Fruit fly (Drosophila melanogaster) whole organism: Measurements from ENCODE around the gene Gug.

Experiments used
- CG8478 ChIP-seq: fragments of >200 bp; optimal IDR thresholded peaks from 2 replicates; lab custom pipeline; 2018; ENCODE audit warnings: inconsistent platforms
- Dll ChIP-seq: fragments of >200 bp; optimal IDR thresholded peaks from 2 replicates; lab custom pipeline; 2017
- EcR ChIP-seq, 2 experiments: fragments of >200 bp; optimal IDR thresholded peaks; 2 replicates each; lab custom pipeline; 2017; ENCODE audit warnings: missing biosample characterization in 2 of 2, missing genetic modification characterization in 2 of 2, missing genetic modification reagents in 2 of 2
- pan ChIP-seq: fragments of >200 bp; optimal IDR thresholded peaks from 2 replicates; lab custom pipeline; 2017
- psq ChIP-seq: fragments of >200 bp; optimal IDR thresholded peaks from 2 replicates; lab custom pipeline; 2017
- usp ChIP-seq: fragments of >200 bp; optimal IDR thresholded peaks from 2 replicates; lab custom pipeline; 2017; ENCODE audit warnings: missing biosample characterization, missing genetic modification characterization, mixed read lengths

Gug gene

DNA sequence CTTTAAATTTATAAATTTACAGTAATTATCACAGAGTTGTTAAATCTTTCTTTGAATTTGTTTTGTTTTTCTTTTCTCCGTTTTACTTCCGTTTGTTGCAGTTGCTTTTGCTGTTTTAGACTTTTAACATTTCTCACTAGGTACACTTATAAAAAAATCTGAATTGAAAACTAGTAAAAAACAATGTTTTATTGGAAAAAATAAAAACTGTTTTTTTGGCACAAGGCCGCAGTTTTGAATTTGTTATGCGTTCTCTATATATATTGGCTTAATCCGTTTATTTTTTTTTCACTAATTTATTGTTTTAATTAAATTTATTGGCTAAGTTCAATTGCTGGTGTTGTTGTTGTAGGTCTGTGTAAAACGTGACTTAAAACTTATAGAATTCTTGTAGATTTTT lies 9.6 kb upstream of the Gug start:
- TF ChIP-seq EcR (GFP tag; optimal IDR thresholded peaks at IDR 0.05; lab: Kevin White, UChicago) (no peak), usp (GFP tag; lab: Kevin White, UChicago) (no peak), Dll (lab: Kevin White, UChicago) (no peak), psq (lab: Kevin White, UChicago) (no peak), CG8478 (lab: Kevin White, UChicago) (no peak), pan (lab: Kevin White, UChicago) (no peak)

DNA sequence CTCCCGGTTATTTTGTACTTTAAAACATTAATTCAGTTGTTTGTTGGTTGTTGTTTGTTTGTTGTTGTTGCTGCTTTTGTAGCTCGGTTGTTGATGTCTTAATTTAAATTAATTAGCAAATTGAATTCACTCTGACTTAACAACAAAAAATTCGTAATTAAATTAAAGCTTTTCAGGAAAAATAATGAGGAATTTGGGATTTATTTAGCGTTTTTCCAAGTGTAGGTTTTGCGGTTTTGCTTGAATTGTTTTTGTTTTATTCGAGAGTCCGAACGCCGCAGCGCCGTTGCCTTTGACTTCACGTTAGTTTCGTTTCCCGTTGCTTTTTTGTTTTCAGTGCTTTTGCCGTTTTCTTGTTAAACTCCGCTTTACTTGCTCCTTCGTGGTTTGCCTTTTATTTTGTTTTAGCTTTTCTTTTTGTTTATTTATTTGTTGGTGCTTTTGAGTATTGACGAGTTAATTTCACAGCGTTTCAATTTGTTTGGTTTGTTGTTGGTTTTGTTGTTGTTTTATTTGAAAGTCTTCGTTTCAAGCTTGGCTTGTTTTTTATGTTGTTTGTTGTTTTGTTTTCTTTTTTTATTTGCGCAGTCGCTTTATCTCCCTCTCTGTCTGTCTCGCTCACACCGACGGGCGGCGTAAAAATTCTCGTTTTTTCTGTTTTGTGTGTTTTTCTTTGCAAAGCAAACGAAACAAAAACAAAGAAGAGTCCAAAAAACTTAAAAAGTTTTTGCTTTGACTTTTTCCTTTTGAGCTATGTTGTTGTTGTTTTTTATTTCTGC lies 8.8 kb upstream of the Gug start:
- no peak for TF ChIP-seq CG8478 (lab: Kevin White, UChicago)
- no peak for TF ChIP-seq pan (lab: Kevin White, UChicago)
- TF ChIP-seq Dll (lab: Kevin White, UChicago) = no peak
- TF ChIP-seq EcR (GFP tag; optimal IDR thresholded peaks at IDR 0.05; lab: Kevin White, UChicago) = no peak
- no peak for TF ChIP-seq psq (lab: Kevin White, UChicago)
- no peak for TF ChIP-seq usp (GFP tag; lab: Kevin White, UChicago)

DNA sequence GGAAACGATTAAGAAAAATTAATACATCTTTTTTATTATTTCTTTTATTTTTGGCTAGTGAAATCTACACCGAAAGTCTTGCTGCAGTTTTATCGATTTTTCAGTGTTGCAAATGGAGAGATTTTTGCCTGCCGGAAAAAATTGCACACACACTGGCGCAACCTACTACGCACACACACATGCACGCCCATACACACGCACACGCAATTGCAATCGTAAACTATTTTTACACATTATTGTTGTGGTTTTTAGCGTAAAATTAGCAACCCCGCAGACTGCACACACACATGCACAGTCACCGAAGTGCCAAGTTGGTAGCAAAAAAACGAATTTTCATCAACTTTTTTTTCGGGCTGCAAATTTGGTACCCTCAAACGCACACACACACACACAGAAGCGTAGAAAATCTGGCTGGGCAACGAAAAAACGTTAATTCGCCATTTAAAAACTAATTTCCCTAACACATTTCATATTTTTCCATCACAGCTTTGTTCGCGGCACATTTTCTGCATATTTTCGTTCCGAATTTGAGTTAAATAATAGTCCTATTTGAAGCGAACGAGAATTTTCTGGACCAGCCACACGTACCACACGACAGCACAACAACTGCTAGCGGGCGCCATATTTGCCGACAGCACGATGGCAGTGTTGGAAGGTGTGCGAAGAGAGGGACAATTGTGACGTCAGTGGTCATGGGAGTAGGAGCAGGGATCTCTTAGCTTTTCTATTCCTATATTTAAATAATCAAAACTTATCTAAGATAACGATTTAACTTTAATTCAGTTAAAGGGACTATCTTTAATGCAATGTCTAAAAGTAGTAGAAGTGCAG lies 7.8 kb upstream of the Gug start, which contains the start of gene Unr:
TSS of gene Unr (minus strand) at position 637 of the 831 bp plus-strand sequence.
- no peak for TF ChIP-seq usp (GFP tag; lab: Kevin White, UChicago)
- TF ChIP-seq CG8478 (lab: Kevin White, UChicago) = peak; percentile 27

DNA sequence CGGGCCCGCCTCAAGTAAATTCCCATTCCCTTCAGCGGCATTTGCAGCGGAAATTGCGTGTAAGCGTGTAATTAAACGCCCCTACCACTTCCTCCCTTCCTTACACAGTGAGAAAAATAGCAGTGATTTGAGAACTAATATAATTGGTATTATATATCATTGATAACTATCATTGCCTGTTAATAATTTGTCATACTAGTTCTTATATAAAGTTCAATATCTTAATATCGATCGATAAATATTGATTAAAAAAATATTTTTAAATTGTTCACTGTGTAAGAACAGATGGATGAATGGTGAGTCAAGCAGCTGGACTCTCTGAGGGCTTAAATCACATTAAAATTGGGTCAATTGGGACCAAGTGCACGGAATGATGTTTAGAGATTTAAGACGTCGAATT lies 4.7 kb upstream of the Gug start:
- no peak for TF ChIP-seq pan (lab: Kevin White, UChicago)

DNA sequence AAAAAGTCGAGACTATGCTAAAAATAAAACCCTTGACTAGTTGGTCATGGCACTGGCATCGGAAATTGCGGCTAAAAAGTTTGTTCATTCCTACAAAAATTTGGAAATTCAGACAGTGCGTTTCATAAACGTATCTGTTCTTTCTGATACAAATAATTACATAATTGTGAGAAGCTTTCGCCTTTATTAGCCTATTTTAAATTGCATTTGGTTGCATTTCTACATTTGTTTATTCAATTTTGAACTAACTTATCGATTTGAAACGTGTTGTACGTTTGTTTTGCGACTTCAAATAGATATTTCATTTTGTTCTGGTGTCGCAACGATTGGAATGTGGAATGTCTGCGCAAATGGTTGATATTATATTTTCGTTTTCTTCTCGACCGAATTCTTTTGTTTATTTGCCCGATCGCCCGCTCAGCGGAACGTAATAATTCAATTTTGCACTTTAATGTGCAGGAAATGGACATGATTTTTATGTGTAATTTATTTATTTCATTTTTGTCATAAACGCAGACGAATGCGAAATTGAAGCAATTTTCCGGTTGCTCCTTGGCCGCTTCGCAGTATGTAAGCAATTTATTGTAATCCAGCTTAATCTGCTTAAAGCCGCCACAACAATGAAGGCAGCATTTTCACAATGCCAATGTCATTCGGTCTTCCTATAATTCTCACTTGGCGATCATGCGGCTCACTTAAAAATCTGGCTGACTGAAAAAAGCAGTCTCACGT lies 3.5 kb upstream of the Gug start:
- no peak for TF ChIP-seq pan (lab: Kevin White, UChicago)
- TF ChIP-seq psq (lab: Kevin White, UChicago) = no peak
- no peak for TF ChIP-seq usp (GFP tag; lab: Kevin White, UChicago)
- TF ChIP-seq Dll (lab: Kevin White, UChicago) = no peak
- TF ChIP-seq CG8478 (lab: Kevin White, UChicago) = no peak
- no peak for TF ChIP-seq EcR (GFP tag; optimal IDR thresholded peaks at IDR 0.05; lab: Kevin White, UChicago)

DNA sequence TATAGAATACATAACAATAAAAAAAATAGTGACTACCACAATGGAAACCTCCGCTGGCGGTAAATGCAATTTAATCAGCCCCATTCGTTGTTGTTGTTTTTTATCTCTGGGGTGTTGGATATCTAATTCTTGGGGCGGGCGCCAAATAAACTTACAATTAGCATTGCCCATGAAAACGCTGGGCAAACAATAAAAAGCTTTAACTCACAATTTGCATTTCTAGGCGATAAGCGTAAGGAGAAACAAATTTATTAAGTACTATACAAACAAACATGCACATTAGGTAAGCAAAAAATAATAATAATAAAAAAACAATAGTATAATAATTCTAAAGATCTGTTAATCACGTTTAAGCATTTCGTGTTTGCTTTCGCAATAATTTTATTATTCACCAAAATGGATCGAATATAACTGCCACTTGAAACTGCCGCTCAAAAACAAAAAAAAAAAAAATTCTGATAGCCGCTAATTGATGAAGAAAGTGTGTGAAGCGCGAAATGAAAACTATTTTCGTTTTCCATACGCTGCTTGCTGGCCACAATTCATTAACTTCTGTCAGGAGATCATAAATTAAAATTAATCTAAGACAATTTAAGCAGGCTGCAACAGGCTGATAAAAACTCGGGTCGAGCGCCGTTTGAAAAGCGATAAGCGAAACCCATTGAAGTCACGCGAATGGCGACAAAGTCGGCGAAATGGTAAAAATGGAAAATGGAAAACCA lies 1.8 kb upstream of the Gug start:
- no peak for TF ChIP-seq usp (GFP tag; lab: Kevin White, UChicago)
- TF ChIP-seq Dll (lab: Kevin White, UChicago) = no peak
- no peak for TF ChIP-seq pan (lab: Kevin White, UChicago)
- no peak for TF ChIP-seq EcR (GFP tag; optimal IDR thresholded peaks at IDR 0.05; lab: Kevin White, UChicago)
- TF ChIP-seq CG8478 (lab: Kevin White, UChicago) = no peak
- no peak for TF ChIP-seq psq (lab: Kevin White, UChicago)

DNA sequence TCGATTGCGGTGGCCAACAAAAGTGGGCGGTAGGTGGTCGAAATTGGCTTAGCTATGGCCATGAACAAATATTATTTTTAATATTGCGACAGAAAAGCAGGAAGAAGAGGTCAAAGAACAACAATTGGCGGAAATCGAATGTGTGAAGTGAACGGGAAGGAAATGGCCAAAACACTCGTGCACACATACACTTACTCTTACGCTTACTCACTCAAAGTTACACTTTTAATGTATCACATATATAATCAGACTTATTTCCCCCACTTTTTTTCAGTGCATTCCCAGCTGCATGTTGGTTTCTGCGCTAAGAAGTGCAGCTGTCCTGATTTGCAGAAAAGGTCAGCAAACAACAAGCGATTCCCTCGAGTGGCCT lies 1.2 kb upstream of the Gug start:
- TF ChIP-seq Dll (lab: Kevin White, UChicago) (no peak), pan (lab: Kevin White, UChicago) (no peak), CG8478 (lab: Kevin White, UChicago) (no peak), EcR (GFP tag; optimal IDR thresholded peaks at IDR 0.05; lab: Kevin White, UChicago) (no peak), usp (GFP tag; lab: Kevin White, UChicago) (no peak), psq (lab: Kevin White, UChicago) (no peak)

DNA sequence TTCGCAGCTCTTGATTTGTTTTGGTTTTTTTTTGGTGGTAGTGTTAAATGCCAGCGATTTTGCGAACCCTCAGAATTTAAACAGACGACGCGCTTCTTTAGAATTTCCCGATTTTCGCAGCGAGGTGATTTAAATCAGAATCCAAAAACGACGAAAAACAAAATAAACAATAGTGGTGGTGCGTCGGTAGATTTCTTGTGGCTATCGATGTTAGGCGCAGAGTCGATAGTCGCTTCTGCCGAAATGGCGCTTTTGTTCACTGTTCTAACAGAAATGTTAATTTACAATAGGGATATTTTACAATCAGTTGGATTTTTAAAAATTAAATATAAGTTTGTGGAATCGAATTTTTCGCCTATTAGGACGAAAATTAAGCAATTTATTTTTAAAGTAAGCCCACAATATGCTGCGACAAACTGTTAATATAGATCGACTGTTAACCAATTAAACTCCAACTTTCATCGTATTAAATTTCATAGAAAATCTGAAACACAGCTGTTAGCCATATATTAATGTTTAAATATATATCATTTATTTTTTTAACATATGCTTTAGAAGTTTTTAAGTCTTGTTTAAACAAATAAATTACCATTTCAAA lies 421 bp upstream of the Gug start, which contains the start of gene CG6983:
TSS of gene CG6983 (minus strand) at position 176 of the 598 bp plus-strand sequence.
- TF ChIP-seq pan (lab: Kevin White, UChicago) = no peak
- TF ChIP-seq EcR (GFP tag; optimal IDR thresholded peaks at IDR 0.05; lab: Kevin White, UChicago) = no peak
- TF ChIP-seq psq (lab: Kevin White, UChicago) = no peak
- TF ChIP-seq usp (GFP tag; lab: Kevin White, UChicago) = no peak

DNA sequence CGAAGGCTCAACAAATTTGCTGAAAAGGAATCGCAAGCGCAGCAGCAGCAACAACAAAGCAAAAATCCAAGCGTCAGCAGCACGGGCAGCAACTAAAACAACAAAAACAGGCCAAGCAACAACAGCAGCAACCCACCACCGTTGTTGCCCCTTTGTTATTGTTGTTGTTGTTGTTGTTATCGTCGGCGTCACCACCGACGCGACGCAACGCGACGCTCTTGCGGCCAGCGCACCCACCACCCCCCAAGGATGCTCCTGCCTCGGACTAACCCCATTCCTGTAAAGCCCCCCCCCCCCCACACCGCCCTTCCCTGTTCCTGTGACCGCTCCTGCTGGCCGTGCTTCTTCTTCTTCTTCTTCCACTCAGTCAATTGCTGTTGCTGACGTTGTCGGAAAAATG lies 1.0 kb downstream of the Gug start:
- TF ChIP-seq CG8478 (lab: Kevin White, UChicago) = no peak
- no peak for TF ChIP-seq usp (GFP tag; lab: Kevin White, UChicago)
- TF ChIP-seq EcR (GFP tag; optimal IDR thresholded peaks at IDR 0.05; lab: Kevin White, UChicago) = no peak
- TF ChIP-seq psq (lab: Kevin White, UChicago) = no peak
- TF ChIP-seq pan (lab: Kevin White, UChicago) = no peak
- no peak for TF ChIP-seq Dll (lab: Kevin White, UChicago)

DNA sequence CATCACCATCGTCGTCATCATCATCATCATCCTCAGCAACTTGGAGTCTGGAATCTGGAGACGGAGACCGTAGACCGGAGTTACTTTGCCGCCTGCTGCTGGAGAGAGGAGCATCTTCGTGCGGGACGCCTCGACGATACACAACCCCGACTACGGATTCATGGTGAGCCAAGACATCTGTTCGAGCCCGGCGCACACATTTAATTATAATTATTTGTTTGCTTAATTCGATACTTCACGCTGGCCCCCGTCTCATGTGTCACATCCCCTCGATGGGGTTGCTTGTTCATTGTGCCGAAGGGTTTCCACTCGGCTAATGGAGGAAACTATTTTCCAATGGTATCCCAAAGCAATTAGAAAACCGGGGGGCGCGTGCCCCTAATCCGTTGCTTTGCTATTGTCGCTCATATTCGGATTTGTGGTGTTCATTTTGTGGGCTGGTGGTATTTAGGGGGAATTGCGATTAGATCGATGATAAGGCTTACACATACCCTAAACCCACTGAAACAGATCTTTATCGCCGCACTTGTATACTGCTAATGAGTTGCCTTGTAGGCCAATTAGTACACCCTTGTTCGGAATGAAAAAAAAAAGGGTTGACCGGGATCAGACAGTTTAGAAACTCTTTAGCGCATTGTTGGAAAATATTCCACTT lies 2.4 kb downstream of the Gug start:
- no peak for TF ChIP-seq usp (GFP tag; lab: Kevin White, UChicago)
- no peak for TF ChIP-seq Dll (lab: Kevin White, UChicago)
- TF ChIP-seq EcR (GFP tag; optimal IDR thresholded peaks at IDR 0.05; lab: Kevin White, UChicago) = no peak
- TF ChIP-seq pan (lab: Kevin White, UChicago) = no peak
- no peak for TF ChIP-seq psq (lab: Kevin White, UChicago)
- no peak for TF ChIP-seq CG8478 (lab: Kevin White, UChicago)
